Worm (Caenorhabditis elegans): ENCODE measurements around the gene vha-7.

Gene vha-7

ce11 chrIV:12689709-12690142 lies 49.5 kb downstream of the vha-7 start:
- TF ChIP-seq med-1 (GFP tag; optimal IDR thresholded peaks at IDR 0.05; ENCODE audit: insufficient read depth), result no peak
- TF ChIP-seq ref-1 (GFP tag; conservative IDR thresholded peaks at IDR 0.05), result no peak

DNA sequence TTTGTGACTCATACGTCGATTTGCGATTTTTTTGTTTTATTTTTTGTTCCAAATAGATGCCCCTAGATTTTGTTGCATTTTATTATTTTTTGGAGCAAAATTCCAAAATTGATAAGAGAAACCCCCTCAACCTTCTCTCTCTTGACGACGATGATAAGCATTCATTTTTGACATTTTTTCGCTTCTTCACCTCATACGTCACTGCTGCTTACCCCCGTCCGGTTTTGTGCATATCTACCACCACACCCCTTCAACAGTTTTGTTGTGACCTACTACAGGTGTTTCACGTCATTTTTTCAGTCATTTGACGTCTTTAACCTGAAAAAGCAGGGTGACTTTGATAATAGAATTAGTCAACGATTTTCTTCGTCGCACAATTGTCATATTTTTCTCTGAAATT lies 58.6 kb downstream of the vha-7 start:
- TF ChIP-seq tab-1 (GFP tag; IDR thresholded peaks at IDR 0.05), result no peak
- no peak for TF ChIP-seq T22C8.4 (GFP tag; IDR thresholded peaks at IDR 0.05)
- TF ChIP-seq flt-1 (GFP tag; IDR thresholded peaks at IDR 0.05), result no peak
- no peak for TF ChIP-seq ztf-23 (GFP tag; IDR thresholded peaks at IDR 0.05)
- TF ChIP-seq cog-1 (tag; optimal IDR thresholded peaks at IDR 0.05), result no peak
- no peak for TF ChIP-seq ref-1 (GFP tag; conservative IDR thresholded peaks at IDR 0.05)
- TF ChIP-seq med-1 (GFP tag; optimal IDR thresholded peaks at IDR 0.05; ENCODE audit: insufficient read depth), result no peak
- TF ChIP-seq ztf-29 (GFP tag; IDR thresholded peaks at IDR 0.05), result no peak
- no peak for TF ChIP-seq klf-2 (GFP tag; conservative IDR thresholded peaks at IDR 0.05)

DNA sequence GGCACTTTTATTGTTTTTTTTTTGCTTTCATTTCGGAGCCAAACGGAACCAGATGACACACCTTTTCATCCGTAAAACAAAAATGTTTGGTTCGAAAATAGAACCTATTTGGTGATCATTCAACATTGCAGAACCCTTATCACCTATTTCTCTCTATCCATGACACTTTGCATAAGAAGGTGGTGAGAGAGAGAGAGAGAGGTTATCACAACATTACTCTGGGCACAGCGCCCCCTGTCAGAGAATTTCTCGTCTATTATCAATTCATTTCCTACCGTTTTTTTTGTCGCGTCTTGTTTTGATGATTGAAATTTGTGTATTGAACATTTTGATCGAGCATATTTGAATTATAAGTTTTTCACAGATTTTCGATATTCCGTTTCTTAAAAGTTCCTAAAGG lies 59.9 kb downstream of the vha-7 start:
- TF ChIP-seq ref-1 (GFP tag; conservative IDR thresholded peaks at IDR 0.05) (no peak), flt-1 (GFP tag; IDR thresholded peaks at IDR 0.05) (no peak), T22C8.4 (GFP tag; IDR thresholded peaks at IDR 0.05) (no peak), ztf-23 (GFP tag; IDR thresholded peaks at IDR 0.05) (no peak), cog-1 (tag; optimal IDR thresholded peaks at IDR 0.05) (no peak), med-1 (GFP tag; optimal IDR thresholded peaks at IDR 0.05; ENCODE audit: insufficient read depth) (no peak), tab-1 (GFP tag; IDR thresholded peaks at IDR 0.05) (no peak), klf-2 (GFP tag; conservative IDR thresholded peaks at IDR 0.05) (no peak), ztf-29 (GFP tag; IDR thresholded peaks at IDR 0.05) (no peak)

Data from whole organism, midembryonic.